Worm (Caenorhabditis elegans) whole organism, L3 larva: ENCODE data around the gene ceh-30.

ENCODE experiments used
- ZK546.5 ChIP-seq: sonication (generic microtip); optimal IDR thresholded peaks from 2 replicates; lab custom pipeline; 2017; ENCODE audit warnings: missing biosample characterization, missing genetic modification characterization
- elt-1 ChIP-seq: fragments of 150-350 bp; optimal IDR thresholded peaks from 2 replicates; lab custom pipeline; 2014; ENCODE audit warnings: missing biosample characterization, missing genetic modification characterization
- lin-15B ChIP-seq: fragments of 150-350 bp; optimal IDR thresholded peaks from 2 replicates; lab custom pipeline; 2014; ENCODE audit warnings: missing biosample characterization, missing genetic modification characterization
- nhr-28 ChIP-seq: fragments of 150-350 bp; optimal IDR thresholded peaks from 2 replicates; lab custom pipeline; 2014; ENCODE audit warnings: missing biosample characterization, missing genetic modification characterization
- nhr-77 ChIP-seq: fragments of 150-350 bp; optimal IDR thresholded peaks from 2 replicates; lab custom pipeline; 2014; ENCODE audit warnings: missing biosample characterization, missing genetic modification characterization
- unc-62 ChIP-seq: fragments of 150-350 bp; sonication (generic microtip); optimal IDR thresholded peaks from 4 replicates; lab custom pipeline; 2014; ENCODE audit warnings: missing biosample characterization, missing genetic modification reagents, missing genetic modification characterization
- ztf-4 ChIP-seq: fragments of 150-350 bp; optimal IDR thresholded peaks from 2 replicates; lab custom pipeline; 2014; ENCODE audit warnings: missing biosample characterization, missing genetic modification characterization

DNA sequence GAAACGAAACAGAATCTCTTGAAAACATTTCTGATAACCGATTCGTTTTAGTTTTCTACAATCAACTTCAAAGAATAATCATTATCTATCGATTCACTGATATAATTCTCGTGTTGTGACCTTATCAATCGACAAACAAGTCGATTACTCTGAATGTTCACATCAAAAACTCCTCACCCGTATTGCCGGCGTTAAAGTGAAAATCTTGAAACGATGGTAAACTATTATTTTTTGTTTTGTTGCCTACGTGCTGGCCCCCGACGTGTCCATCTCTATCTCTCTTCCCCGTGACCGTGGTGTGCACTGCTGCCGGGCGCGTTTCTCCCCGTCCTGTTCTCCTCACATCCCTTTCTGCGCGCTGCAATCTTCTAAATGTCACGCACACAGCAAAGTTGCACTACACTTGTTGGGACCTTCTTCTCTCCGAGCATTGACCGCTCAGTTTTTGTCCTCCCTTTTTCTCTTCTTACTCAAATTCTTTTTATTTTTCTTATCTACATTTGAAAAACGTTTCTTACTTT lies 26.6 kb downstream of the ceh-30 start:
- TF ChIP-seq ZK546.5 (tag; lab: Kevin White, UChicago): no peak
- TF ChIP-seq lin-15B (tag; lab: Kevin White, UChicago): no peak
- TF ChIP-seq ztf-4: no peak
- TF ChIP-seq nhr-28: no peak
- no peak for TF ChIP-seq elt-1
- TF ChIP-seq nhr-77 (tag; lab: Kevin White, UChicago): no peak
- TF ChIP-seq unc-62 (GFP tag; lab: Kevin White, UChicago): no peak
